Fruit fly (Drosophila melanogaster): ENCODE data around the gene CG33642.

- TF ChIP-seq CG14965 (GFP tag; optimal IDR thresholded peaks at IDR 0.05; ENCODE audit: borderline replicate concordance) (no peak), gce (GFP tag; IDR thresholded peaks at IDR 0.05) (no peak), CG14710 (tag; optimal IDR thresholded peaks at IDR 0.05) (no peak)
Observed at dm6 chr2L:13540704-13541103, 10.9 kb downstream of the CG33642 start, which contains the start of gene CG16852.

Measured in whole organism, embryonic.